Fruit fly (Drosophila melanogaster): ENCODE measurements around the gene CkIIalpha-i1.
A peak's percentile ranks its signal among the peaks of the same experiment; 100 is the strongest.

Gene CkIIalpha-i1

dm6 chr3L:15824537-15824936 lies 7.8 kb downstream of the CkIIalpha-i1 start (continued):
- TF ChIP-seq CG42726 (GFP tag; IDR thresholded peaks at IDR 0.05; ENCODE audit: partially characterized antibody) = no peak
- TF ChIP-seq tll (GFP tag; optimal IDR thresholded peaks at IDR 0.05) = no peak
- no peak for TF ChIP-seq CG4424 (GFP tag; optimal IDR thresholded peaks at IDR 0.05)
- TF ChIP-seq aop (GFP tag; IDR thresholded peaks at IDR 0.05) = no peak
- TF ChIP-seq CG7786 (GFP tag; optimal IDR thresholded peaks at IDR 0.05) = no peak
- TF ChIP-seq CG2199 (GFP tag; IDR thresholded peaks at IDR 0.05) = peak; percentile 89; the same call in 2 of the 3 replicates
- no peak for TF ChIP-seq slp2 (GFP tag; optimal IDR thresholded peaks at IDR 0.05)
- TF ChIP-seq tup (GFP tag; optimal IDR thresholded peaks at IDR 0.05) = no peak
- TF ChIP-seq CG12942 (GFP tag; optimal IDR thresholded peaks at IDR 0.05) = no peak
- TF ChIP-seq Ravus (GFP tag; IDR thresholded peaks at IDR 0.05) = no peak
- no peak for TF ChIP-seq Stat92E (GFP tag; optimal IDR thresholded peaks at IDR 0.05)
- no peak for TF ChIP-seq bbx (GFP tag; IDR thresholded peaks at IDR 0.05; ENCODE audit: partially characterized antibody)
- no peak for TF ChIP-seq exex (tag; optimal IDR thresholded peaks at IDR 0.05)
- no peak for TF ChIP-seq org-1 (GFP tag; optimal IDR thresholded peaks at IDR 0.05)
- TF ChIP-seq TFAM (GFP tag; optimal IDR thresholded peaks at IDR 0.05) = no peak
- TF ChIP-seq CG34224 (GFP tag; IDR thresholded peaks at IDR 0.05; ENCODE audit: partially characterized antibody) = no peak
- TF ChIP-seq Elba2 (GFP tag; optimal IDR thresholded peaks at IDR 0.05) = no peak
- TF ChIP-seq H15 (GFP tag; IDR thresholded peaks at IDR 0.05) = no peak
- peak; percentile 22; the same call in 1 of the 3 replicates for TF ChIP-seq row (GFP tag; IDR thresholded peaks at IDR 0.05)
- TF ChIP-seq CG5953 (GFP tag; IDR thresholded peaks at IDR 0.05) = no peak
- peak; percentile 56 for TF ChIP-seq twi (tag; optimal IDR thresholded peaks at IDR 0.05)
- TF ChIP-seq Bgb (GFP tag; IDR thresholded peaks at IDR 0.05; ENCODE audit: partially characterized antibody) = no peak
- TF ChIP-seq Ssrp (tag; optimal IDR thresholded peaks at IDR 0.05) = no peak
- TF ChIP-seq unc-4 (GFP tag; IDR thresholded peaks at IDR 0.05; ENCODE audit: partially characterized antibody) = no peak
- no peak for TF ChIP-seq CG1792 (GFP tag; optimal IDR thresholded peaks at IDR 0.05)
- TF ChIP-seq p53 (GFP tag; optimal IDR thresholded peaks at IDR 0.05) = no peak
- no peak for TF ChIP-seq cad (GFP tag; optimal IDR thresholded peaks at IDR 0.05)
- TF ChIP-seq Ets65A (GFP tag) = no peak
- TF ChIP-seq CG3407 (GFP tag; optimal IDR thresholded peaks at IDR 0.05) = no peak
- no peak for TF ChIP-seq Doc3 (GFP tag; IDR thresholded peaks at IDR 0.05; ENCODE audit: partially characterized antibody)
- no peak for TF ChIP-seq CG6765 (GFP tag; optimal IDR thresholded peaks at IDR 0.05)
- TF ChIP-seq emc (GFP tag; optimal IDR thresholded peaks at IDR 0.05) = no peak
- no peak for TF ChIP-seq B-H2 (GFP tag; optimal IDR thresholded peaks at IDR 0.05)
- no peak for TF ChIP-seq dmrt11E (tag; optimal IDR thresholded peaks at IDR 0.05)
- no peak for TF ChIP-seq hkb (optimal IDR thresholded peaks at IDR 0.05)
- peak; percentile 23; the same call in 1 of the 2 replicates for TF ChIP-seq hkb (GFP tag; IDR thresholded peaks at IDR 0.05)
- TF ChIP-seq CG9817 (tag; optimal IDR thresholded peaks at IDR 0.05) = no peak
- no peak for TF ChIP-seq GATAe (GFP tag; conservative IDR thresholded peaks at IDR 0.05)
- no peak for TF ChIP-seq stwl (tag; optimal IDR thresholded peaks at IDR 0.05)
- no peak for TF ChIP-seq luna (GFP tag; optimal IDR thresholded peaks at IDR 0.05)
- TF ChIP-seq lab (GFP tag; optimal IDR thresholded peaks at IDR 0.05) = no peak
- no peak for TF ChIP-seq Asciz (GFP tag; optimal IDR thresholded peaks at IDR 0.05)
- no peak for TF ChIP-seq shn (GFP tag; optimal IDR thresholded peaks at IDR 0.05)
- no peak for TF ChIP-seq CG16779 (GFP tag; IDR thresholded peaks at IDR 0.05)
- TF ChIP-seq danr (GFP tag; IDR thresholded peaks at IDR 0.05) = no peak
- TF ChIP-seq CG12155 (GFP tag; optimal IDR thresholded peaks at IDR 0.05) = no peak
- no peak for TF ChIP-seq D (optimal IDR thresholded peaks at IDR 0.05)
- TF ChIP-seq D (GFP tag; optimal IDR thresholded peaks at IDR 0.05) = no peak
- no peak for TF ChIP-seq gt (GFP tag; IDR thresholded peaks at IDR 0.05)
- 0 out of 4 replicates have a peak, but pooled peaks have one; percentile 80 for TF ChIP-seq chinmo (GFP tag; IDR thresholded peaks at IDR 0.05; ENCODE audit: partially characterized antibody)
- TF ChIP-seq Bdp1 (GFP tag; optimal IDR thresholded peaks at IDR 0.05) = no peak
- no peak for TF ChIP-seq pfk (GFP tag; optimal IDR thresholded peaks at IDR 0.05)
